Fruit fly (Drosophila melanogaster) whole organism, embryonic: ENCODE measurements around the gene bb8.
A peak's percentile ranks its signal among the peaks of the same experiment; 100 is the strongest.

Source experiments
- Antp ChIP-seq: fragments of 200-800 bp; sonication (Bioruptor generic); optimal IDR thresholded peaks from 3 replicates; lab custom pipeline; 2016; ENCODE audit warnings: missing biosample characterization, missing genetic modification characterization
- Bdp1 ChIP-seq: fragments of 200-800 bp; sonication (Bioruptor generic); optimal IDR thresholded peaks from 3 replicates; lab custom pipeline; 2016; ENCODE audit warnings: missing biosample characterization, missing genetic modification characterization
- CG1024 ChIP-seq: fragments of 200-800 bp; sonication (Bioruptor generic); IDR thresholded peaks from 2 replicates; pipeline ENCODE4 v1.3.6; 2022; ENCODE audit warnings: missing biosample characterization, missing genetic modification characterization
- CG11723 ChIP-seq: fragments of 200-800 bp; sonication (Bioruptor generic); optimal IDR thresholded peaks from 2 replicates; lab custom pipeline; 2017; ENCODE audit warnings: missing biosample characterization, mild to moderate bottlenecking, missing genetic modification characterization
- CG1233 ChIP-seq: fragments of 200-800 bp; sonication (Bioruptor generic); optimal IDR thresholded peaks from 4 replicates; lab custom pipeline; 2018; ENCODE audit warnings: missing biosample characterization, mild to moderate bottlenecking, missing genetic modification characterization
- CG13123 ChIP-seq: fragments of 200-800 bp; sonication (Bioruptor generic); optimal IDR thresholded peaks from 2 replicates; lab custom pipeline; 2016; ENCODE audit warnings: missing biosample characterization, missing genetic modification characterization
- CG13894 ChIP-seq: fragments of 200-800 bp; sonication (Bioruptor generic); optimal IDR thresholded peaks from 3 replicates; lab custom pipeline; 2018; ENCODE audit warnings: missing biosample characterization, mild to moderate bottlenecking, missing genetic modification characterization, moderate library complexity
- CG14667 ChIP-seq: fragments of 200-800 bp; sonication (Bioruptor generic); IDR thresholded peaks from 2 replicates; pipeline ENCODE4 v1.3.6; 2022; ENCODE audit warnings: missing biosample characterization, missing genetic modification characterization
- CG17328 ChIP-seq: fragments of 200-800 bp; sonication (Bioruptor generic); IDR thresholded peaks from 2 replicates; pipeline ENCODE4 v1.3.6; 2022; ENCODE audit warnings: missing biosample characterization, missing genetic modification characterization
- CG17361 ChIP-seq: fragments of 200-800 bp; sonication (Bioruptor generic); IDR thresholded peaks from 3 replicates; pipeline ENCODE4 v1.3.6; 2022; ENCODE audit warnings: missing biosample characterization, missing genetic modification characterization
- CG17829 ChIP-seq: fragments of 200-800 bp; optimal IDR thresholded peaks from 2 replicates; lab custom pipeline; 2019; ENCODE audit warnings: missing biosample characterization, mild to moderate bottlenecking, missing genetic modification characterization, moderate library complexity
- CG17912 ChIP-seq: fragments of 200-800 bp; sonication (Bioruptor generic); optimal IDR thresholded peaks from 2 replicates; lab custom pipeline; 2018; ENCODE audit warnings: missing biosample characterization, mild to moderate bottlenecking, missing genetic modification characterization
- CG1832 ChIP-seq: fragments of 200-800 bp; sonication (Bioruptor generic); optimal IDR thresholded peaks from 2 replicates; lab custom pipeline; 2017; ENCODE audit warnings: missing biosample characterization, mild to moderate bottlenecking, missing genetic modification characterization, inconsistent platforms
- CG18764 ChIP-seq: fragments of 200-800 bp; sonication (Bioruptor generic); optimal IDR thresholded peaks from 3 replicates; lab custom pipeline; 2016; ENCODE audit warnings: missing biosample characterization, missing genetic modification characterization
- CG30431 ChIP-seq: fragments of 200-800 bp; sonication (Bioruptor generic); optimal IDR thresholded peaks from 2 replicates; lab custom pipeline; 2017; ENCODE audit warnings: missing biosample characterization, missing genetic modification characterization
- CG3281 ChIP-seq: fragments of 200-800 bp; sonication (Bioruptor generic); optimal IDR thresholded peaks from 3 replicates; lab custom pipeline; 2017; ENCODE audit warnings: missing biosample characterization, mild to moderate bottlenecking, missing genetic modification characterization
- CG33557 ChIP-seq: fragments of 200-800 bp; sonication (Bioruptor generic); optimal IDR thresholded peaks from 2 replicates; lab custom pipeline; 2019; ENCODE audit warnings: missing biosample characterization, mild to moderate bottlenecking, missing genetic modification characterization, moderate library complexity
- CG3726 ChIP-seq: fragments of 200-800 bp; sonication (Bioruptor generic); IDR thresholded peaks from 3 replicates; pipeline ENCODE4, ENCODE4 v1.3.6; 2022; ENCODE audit warnings: missing biosample characterization, missing genetic modification characterization
- CG4730 ChIP-seq: fragments of 200-800 bp; sonication (Bioruptor generic); IDR thresholded peaks from 2 replicates; pipeline ENCODE4 v1.3.6; 2022; ENCODE audit warnings: missing biosample characterization, missing genetic modification characterization
- CG5245 ChIP-seq: fragments of 200-800 bp; sonication (Bioruptor generic); optimal IDR thresholded peaks from 3 replicates; lab custom pipeline; 2016; ENCODE audit warnings: missing biosample characterization, missing genetic modification characterization
- CG7786 ChIP-seq: fragments of 200-800 bp; sonication (Bioruptor generic); optimal IDR thresholded peaks from 2 replicates; lab custom pipeline; 2016; ENCODE audit warnings: missing biosample characterization, missing genetic modification characterization
- CG7928 ChIP-seq: fragments of 200-800 bp; sonication (Bioruptor generic); optimal IDR thresholded peaks from 2 replicates; lab custom pipeline; 2017; ENCODE audit warnings: missing biosample characterization, mild to moderate bottlenecking, missing genetic modification characterization
- D ChIP-seq, 2 experiments: fragments of 200-800 bp in 1 of 2; fragments of >200 bp in 1 of 2; sonication (Bioruptor generic) in 1 of 2; optimal IDR thresholded peaks; 2 replicates in 1 of 2; 3 replicates in 1 of 2; lab custom pipeline; 2017; ENCODE audit warnings: mild to moderate bottlenecking in 1 of 2, missing biosample characterization in 1 of 2, missing genetic modification characterization in 1 of 2, missing genetic modification reagents in 1 of 2
- D19A ChIP-seq: fragments of 200-800 bp; optimal IDR thresholded peaks from 3 replicates; lab custom pipeline; 2019; ENCODE audit warnings: missing biosample characterization, mild to moderate bottlenecking, missing genetic modification characterization, moderate library complexity
- Dek ChIP-seq: fragments of 200-800 bp; sonication (Bioruptor generic); optimal IDR thresholded peaks from 3 replicates; lab custom pipeline; 2019; ENCODE audit warnings: missing biosample characterization, mild to moderate bottlenecking, missing genetic modification characterization, moderate library complexity
- Dip3 ChIP-seq: fragments of 200-800 bp; sonication (Bioruptor generic); optimal IDR thresholded peaks from 3 replicates; lab custom pipeline; 2016; ENCODE audit warnings: missing biosample characterization, missing genetic modification characterization
- HLHmδ ChIP-seq: fragments of 200-800 bp; sonication (Bioruptor generic); optimal IDR thresholded peaks from 2 replicates; lab custom pipeline; 2018; ENCODE audit warnings: missing biosample characterization, mild to moderate bottlenecking, missing genetic modification characterization, moderate library complexity
- Hr51 ChIP-seq, 2 experiments: fragments of 200-800 bp; sonication (Bioruptor generic); optimal IDR thresholded peaks; 2 replicates in 1 of 2; 3 replicates in 1 of 2; lab custom pipeline; 2016 to 2018; ENCODE audit warnings: missing biosample characterization in 2 of 2, missing genetic modification characterization in 2 of 2, mild to moderate bottlenecking in 1 of 2, moderate library complexity in 1 of 2
- NFAT ChIP-seq: fragments of 200-800 bp; sonication (Bioruptor generic); IDR thresholded peaks from 2 replicates; pipeline ENCODE4 v1.3.6; 2022; ENCODE audit warnings: missing biosample characterization, missing genetic modification characterization
- Sin3A ChIP-seq: fragments of >200 bp; optimal IDR thresholded peaks from 2 replicates; lab custom pipeline; 2018
- Taf1 ChIP-seq: fragments of 200-800 bp; sonication (Bioruptor generic); IDR thresholded peaks from 2 replicates; pipeline ENCODE4 v1.3.6; 2022; ENCODE audit warnings: missing biosample characterization, missing genetic modification characterization
- ab ChIP-seq: fragments of 200-800 bp; sonication (Bioruptor generic); optimal IDR thresholded peaks from 2 replicates; lab custom pipeline; 2016; ENCODE audit warnings: missing biosample characterization, missing genetic modification characterization
- abd-A ChIP-seq: fragments of 200-800 bp; sonication (Bioruptor generic); optimal IDR thresholded peaks from 3 replicates; lab custom pipeline; 2019; ENCODE audit warnings: missing biosample characterization, mild to moderate bottlenecking, missing genetic modification characterization, moderate library complexity
- ac ChIP-seq: fragments of 200-800 bp; sonication (Bioruptor generic); optimal IDR thresholded peaks from 3 replicates; lab custom pipeline; 2017; ENCODE audit warnings: missing biosample characterization, mild to moderate bottlenecking, missing genetic modification characterization
- ap ChIP-seq: fragments of 200-800 bp; sonication (Bioruptor generic); IDR thresholded peaks from 2 replicates; pipeline ENCODE4 v1.3.6; 2022; ENCODE audit warnings: missing biosample characterization, missing genetic modification characterization
- ara ChIP-seq: fragments of 200-800 bp; sonication (Bioruptor generic); IDR thresholded peaks from 2 replicates; pipeline ENCODE4 v1.3.6; 2022; ENCODE audit warnings: missing biosample characterization, missing genetic modification characterization
- ase ChIP-seq: fragments of 200-800 bp; sonication (Bioruptor generic); IDR thresholded peaks from 3 replicates; pipeline ENCODE4 v1.3.6; 2022; ENCODE audit warnings: missing biosample characterization, missing genetic modification characterization
- ato ChIP-seq: fragments of 200-800 bp; sonication (Bioruptor generic); IDR thresholded peaks from 2 replicates; pipeline ENCODE4 v1.3.6; 2022; ENCODE audit warnings: missing biosample characterization, missing genetic modification characterization; ENCODE audit not compliant: partially characterized antibody
- az2 ChIP-seq: fragments of 200-800 bp; sonication (Bioruptor generic); optimal IDR thresholded peaks from 3 replicates; lab custom pipeline; 2016; ENCODE audit warnings: missing biosample characterization, missing genetic modification characterization
- fu2 ChIP-seq: fragments of 200-800 bp; sonication (Bioruptor generic); optimal IDR thresholded peaks from 2 replicates; lab custom pipeline; 2016; ENCODE audit warnings: missing biosample characterization, missing genetic modification characterization
- gem ChIP-seq: fragments of 200-800 bp; sonication (Bioruptor generic); optimal IDR thresholded peaks from 2 replicates; lab custom pipeline; 2019; ENCODE audit warnings: missing biosample characterization, mild to moderate bottlenecking, missing genetic modification characterization, moderate library complexity
- h ChIP-seq: fragments of >200 bp; optimal IDR thresholded peaks from 2 replicates; lab custom pipeline; 2017
- maf-S ChIP-seq: fragments of 200-800 bp; sonication (Bioruptor generic); optimal IDR thresholded peaks from 2 replicates; lab custom pipeline; 2016; ENCODE audit warnings: missing biosample characterization, missing genetic modification characterization
- nmo ChIP-seq: fragments of 200-800 bp; sonication (Bioruptor generic); optimal IDR thresholded peaks from 2 replicates; lab custom pipeline; 2018; ENCODE audit warnings: missing biosample characterization, mild to moderate bottlenecking, missing genetic modification characterization, moderate library complexity
- row ChIP-seq: fragments of 200-800 bp; sonication (Bioruptor generic); IDR thresholded peaks from 3 replicates; pipeline ENCODE4 v1.3.6; 2022; ENCODE audit warnings: missing biosample characterization, missing genetic modification characterization
- salm ChIP-seq: fragments of 200-800 bp; sonication (Bioruptor generic); optimal IDR thresholded peaks from 2 replicates; lab custom pipeline; 2018; ENCODE audit warnings: missing biosample characterization, mild to moderate bottlenecking, missing genetic modification characterization
- slou ChIP-seq: fragments of 200-800 bp; sonication (Bioruptor generic); optimal IDR thresholded peaks from 3 replicates; lab custom pipeline; 2016; ENCODE audit warnings: missing biosample characterization, missing genetic modification characterization
- toy ChIP-seq: fragments of 200-800 bp; sonication (Bioruptor generic); IDR thresholded peaks from 2 replicates; pipeline ENCODE4 v1.3.6; 2022; ENCODE audit warnings: missing biosample characterization, missing genetic modification characterization
- tup ChIP-seq: fragments of 200-800 bp; sonication (Bioruptor generic); optimal IDR thresholded peaks from 2 replicates; lab custom pipeline; 2016; ENCODE audit warnings: missing biosample characterization, mild to moderate bottlenecking, missing genetic modification characterization, moderate library complexity
- wor ChIP-seq: fragments of 200-800 bp; sonication (Bioruptor generic); IDR thresholded peaks from 2 replicates; pipeline ENCODE4 v1.3.6; 2022; ENCODE audit warnings: missing biosample characterization, missing genetic modification characterization
- zfh2 ChIP-seq: fragments of 200-800 bp; sonication (Bioruptor generic); optimal IDR thresholded peaks from 2 replicates; lab custom pipeline; 2016; ENCODE audit warnings: missing biosample characterization, missing genetic modification characterization

The bb8 gene

DNA sequence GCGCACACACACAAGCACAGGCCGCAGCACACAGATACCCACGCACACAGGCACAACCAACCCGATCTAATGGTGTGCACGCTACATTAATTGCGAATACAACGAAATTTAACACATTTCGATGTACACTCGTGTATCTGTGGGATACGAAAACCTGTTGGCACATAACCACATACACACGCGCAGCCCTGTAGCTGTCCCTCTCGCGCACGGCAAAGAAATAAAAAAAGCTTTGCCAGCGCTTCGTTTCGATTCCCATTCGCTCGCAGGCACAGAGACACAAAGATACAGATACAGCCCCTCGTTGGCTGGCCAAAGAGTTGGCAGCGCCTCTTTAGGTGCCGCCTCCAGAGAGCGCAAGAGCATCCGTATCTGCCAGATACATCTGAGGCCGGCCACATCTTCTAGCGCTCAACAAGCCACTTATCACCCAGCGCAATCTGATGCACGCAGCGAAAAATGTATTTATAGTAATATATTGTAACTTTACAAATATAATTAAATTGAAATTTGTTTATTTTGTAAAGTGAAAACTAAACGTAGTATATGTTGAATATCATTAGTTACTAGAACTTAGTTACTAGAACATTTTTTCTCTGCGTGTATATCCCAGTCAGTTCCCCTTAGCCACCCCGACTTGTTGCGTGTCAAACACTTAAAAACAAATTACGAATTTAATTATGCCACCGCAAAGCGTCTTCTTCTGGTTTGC, 3.2 kb upstream of the bb8 start (continued):
- TF ChIP-seq tup (GFP tag; lab: Kevin White, UChicago) (no peak), ab (GFP tag; lab: Kevin White, UChicago) (no peak), ap (no peak), CG30431 (peak; percentile 7), D (optimal IDR thresholded peaks at IDR 0.05; lab: Kevin White, UChicago) (no peak), D (GFP tag; optimal IDR thresholded peaks at IDR 0.05; lab: Kevin White, UChicago) (peak; percentile 46), D19A (tag; lab: Kevin White, UChicago) (peak; percentile 47), Hr51 (GFP tag; optimal IDR thresholded peaks at IDR 0.05; lab: Kevin White, UChicago) (no peak), az2 (peak; percentile 59), CG1832 (GFP tag; lab: Kevin White, UChicago) (peak; percentile 70), gem (tag; lab: Kevin White, UChicago) (peak; percentile 77), ato (no peak), CG3281 (GFP tag; lab: Kevin White, UChicago) (no peak), CG5245 (no peak), CG13123 (GFP tag; lab: Kevin White, UChicago) (no peak), CG17328 (peak; percentile 84), CG7928 (GFP tag; lab: Kevin White, UChicago) (no peak), Bdp1 (GFP tag; lab: Kevin White, UChicago) (no peak), salm (tag; lab: Kevin White, UChicago) (no peak), CG14667 (GFP tag; lab: Robert Waterston, UW) (peak; percentile 61; the same call in 1 of the 2 replicates), CG18764 (peak; percentile 1), NFAT (no peak), toy (GFP tag; lab: Robert Waterston, UW) (no peak), CG1233 (GFP tag; lab: Kevin White, UChicago) (no peak), ac (GFP tag; lab: Kevin White, UChicago) (no peak), CG17361 (peak; percentile 70), nmo (peak; percentile 40), ara (GFP tag; lab: Robert Waterston, UW) (peak; percentile 70; the same call in 1 of the 2 replicates), CG4730 (GFP tag; lab: Robert Waterston, UW) (peak; percentile 53; the same call in 1 of the 2 replicates), Antp (no peak), Taf1 (GFP tag; lab: Robert Waterston, UW) (no peak), slou (GFP tag; lab: Kevin White, UChicago) (no peak), abd-A (tag; lab: Kevin White, UChicago) (no peak), CG17912 (GFP tag; lab: Kevin White, UChicago) (no peak), CG17829 (tag; lab: Kevin White, UChicago) (peak; percentile 81), row (peak; percentile 75), Dip3 (GFP tag; lab: Kevin White, UChicago) (no peak), maf-S (GFP tag; lab: Kevin White, UChicago) (no peak), CG13894 (no peak), wor (GFP tag; lab: Robert Waterston, UW) (peak; percentile 61), Sin3A (lab: Kevin White, UChicago) (no peak), ase (GFP tag; lab: Robert Waterston, UW) (peak; percentile 49; the same call in 2 of the 3 replicates), HLHmδ (GFP tag; lab: Kevin White, UChicago) (no peak), zfh2 (GFP tag; lab: Kevin White, UChicago) (no peak), fu2 (GFP tag; lab: Kevin White, UChicago) (no peak), Dek (tag; lab: Kevin White, UChicago) (no peak), h (lab: Kevin White, UChicago) (no peak), CG33557 (GFP tag; lab: Kevin White, UChicago) (no peak), CG3726 (peak; percentile 45; the same call in 1 of the 3 replicates), CG1024 (GFP tag; lab: Robert Waterston, UW) (peak; percentile 44; the same call in 1 of the 2 replicates), CG7786 (GFP tag; lab: Kevin White, UChicago) (no peak), CG11723 (no peak)
